Fruit fly (Drosophila melanogaster) whole organism, prepupa: ENCODE measurements around the gene Syx1A.

ENCODE experiments used
- Blimp-1 ChIP-seq: fragments of 200-800 bp; sonication (Bioruptor generic); optimal IDR thresholded peaks from 3 replicates; lab custom pipeline; 2017; ENCODE audit warnings: missing biosample characterization, missing genetic modification characterization, mild to moderate bottlenecking, moderate library complexity, missing genetic modification reagents
- CG10631 ChIP-seq: fragments of 200-800 bp; sonication (Bioruptor generic); optimal IDR thresholded peaks from 2 replicates; lab custom pipeline; 2016; ENCODE audit warnings: missing biosample characterization, missing genetic modification characterization
- CG10669 ChIP-seq: fragments of 200-800 bp; sonication (Bioruptor generic); optimal IDR thresholded peaks from 3 replicates; lab custom pipeline; 2018; ENCODE audit warnings: missing biosample characterization, mild to moderate bottlenecking, missing genetic modification characterization, moderate library complexity
- CG11294 ChIP-seq: fragments of 200-800 bp; sonication (Bioruptor generic); IDR thresholded peaks from 2 replicates; pipeline ENCODE4 v1.3.6; 2022; ENCODE audit warnings: missing biosample characterization, missing genetic modification characterization
- CG11762 ChIP-seq: fragments of 200-800 bp; sonication (Bioruptor generic); optimal IDR thresholded peaks from 3 replicates; lab custom pipeline; 2016; ENCODE audit warnings: missing biosample characterization, missing genetic modification characterization; ENCODE audit not compliant: insufficient read depth
- CG11902 ChIP-seq: fragments of 200-800 bp; sonication (Bioruptor generic); optimal IDR thresholded peaks from 3 replicates; lab custom pipeline; 2016; ENCODE audit warnings: missing biosample characterization, missing genetic modification characterization
- CG15336 ChIP-seq: fragments of 200-800 bp; sonication (Bioruptor generic); IDR thresholded peaks from 2 replicates; pipeline ENCODE4 v1.3.6; 2022; ENCODE audit warnings: missing biosample characterization, missing genetic modification characterization
- CG1621 ChIP-seq: fragments of 200-800 bp; sonication (Bioruptor generic); optimal IDR thresholded peaks from 3 replicates; lab custom pipeline; 2018; ENCODE audit warnings: missing biosample characterization, mild to moderate bottlenecking, missing genetic modification characterization
- CG16779 ChIP-seq: fragments of 200-800 bp; sonication (Bioruptor generic); optimal IDR thresholded peaks from 3 replicates; lab custom pipeline; 2017; ENCODE audit warnings: missing biosample characterization, mild to moderate bottlenecking, missing genetic modification characterization
- CG3032 ChIP-seq: fragments of 200-800 bp; optimal IDR thresholded peaks from 2 replicates; lab custom pipeline; 2019; ENCODE audit warnings: missing biosample characterization, mild to moderate bottlenecking, missing genetic modification characterization, moderate library complexity
- CG31627 ChIP-seq: fragments of 200-800 bp; sonication (Bioruptor generic); optimal IDR thresholded peaks from 3 replicates; lab custom pipeline; 2016; ENCODE audit warnings: missing biosample characterization, missing genetic modification characterization
- CG32006 ChIP-seq: fragments of 200-800 bp; sonication (Bioruptor generic); optimal IDR thresholded peaks from 3 replicates; lab custom pipeline; 2017; ENCODE audit warnings: missing biosample characterization, mild to moderate bottlenecking, missing genetic modification characterization
- CG34406 ChIP-seq: fragments of 200-800 bp; sonication (Bioruptor generic); optimal IDR thresholded peaks from 3 replicates; lab custom pipeline; 2016; ENCODE audit warnings: missing biosample characterization, missing genetic modification characterization
- CG3919 ChIP-seq: fragments of 200-800 bp; sonication (Bioruptor generic); optimal IDR thresholded peaks from 3 replicates; lab custom pipeline; 2016; ENCODE audit warnings: missing biosample characterization, missing genetic modification characterization
- CG4318 ChIP-seq: fragments of 200-800 bp; sonication (Bioruptor generic); optimal IDR thresholded peaks from 3 replicates; lab custom pipeline; 2017; ENCODE audit warnings: missing biosample characterization, mild to moderate bottlenecking, missing genetic modification characterization
- CG6163 ChIP-seq: fragments of 200-800 bp; sonication (Bioruptor generic); IDR thresholded peaks from 3 replicates; pipeline ENCODE4 v1.3.6; 2022; ENCODE audit warnings: missing biosample characterization, missing genetic modification characterization
- CG6276 ChIP-seq: fragments of 200-800 bp; sonication (Bioruptor generic); optimal IDR thresholded peaks from 2 replicates; lab custom pipeline; 2017; ENCODE audit warnings: missing biosample characterization, mild to moderate bottlenecking, missing genetic modification characterization
- CG6854 ChIP-seq: fragments of 200-800 bp; sonication (Bioruptor generic); optimal IDR thresholded peaks from 2 replicates; lab custom pipeline; 2017; ENCODE audit warnings: missing biosample characterization, mild to moderate bottlenecking, missing genetic modification characterization
- CG8119 ChIP-seq: fragments of 200-800 bp; sonication (Bioruptor generic); IDR thresholded peaks from 3 replicates; pipeline ENCODE4 v1.3.6; 2022; ENCODE audit warnings: missing biosample characterization, missing genetic modification characterization
- CG8319 ChIP-seq: fragments of 200-800 bp; sonication (Bioruptor generic); optimal IDR thresholded peaks from 3 replicates; lab custom pipeline; 2016; ENCODE audit warnings: missing biosample characterization, missing genetic modification characterization
- CG8632 ChIP-seq: fragments of 200-800 bp; sonication (Bioruptor generic); optimal IDR thresholded peaks from 3 replicates; lab custom pipeline; 2016; ENCODE audit warnings: missing biosample characterization, missing genetic modification characterization
- CG9139 ChIP-seq: fragments of 200-800 bp; sonication (Bioruptor generic); optimal IDR thresholded peaks from 3 replicates; lab custom pipeline; 2017; ENCODE audit warnings: missing biosample characterization, mild to moderate bottlenecking, missing genetic modification characterization
- Eip75B ChIP-seq: fragments of 200-800 bp; sonication (Bioruptor generic); optimal IDR thresholded peaks from 3 replicates; lab custom pipeline; 2016; ENCODE audit warnings: missing biosample characterization, missing genetic modification characterization
- Eip78C ChIP-seq: fragments of 200-800 bp; sonication (Bioruptor generic); peaks from one replicate; lab custom pipeline; 2016; ENCODE audit warnings: missing biosample characterization, missing genetic modification characterization
- Eip93F ChIP-seq: fragments of 200-800 bp; sonication (Bioruptor generic); optimal IDR thresholded peaks from 2 replicates; lab custom pipeline; 2016; ENCODE audit warnings: missing biosample characterization, mild to moderate bottlenecking, missing genetic modification characterization
- Ets96B ChIP-seq: fragments of 200-800 bp; optimal IDR thresholded peaks from 2 replicates; lab custom pipeline; 2019; ENCODE audit warnings: missing biosample characterization, mild to moderate bottlenecking, missing genetic modification characterization, moderate library complexity
- Hr38 ChIP-seq: sonication (Bioruptor generic); optimal IDR thresholded peaks from 2 replicates; lab custom pipeline; 2016; ENCODE audit warnings: missing biosample characterization, missing genetic modification characterization
- Hr39 ChIP-seq: fragments of 200-800 bp; sonication (Bioruptor generic); optimal IDR thresholded peaks from 2 replicates; lab custom pipeline; 2016; ENCODE audit warnings: missing biosample characterization, missing genetic modification characterization
- Lpt ChIP-seq: fragments of 200-800 bp; sonication (Bioruptor generic); optimal IDR thresholded peaks from 3 replicates; lab custom pipeline; 2016; ENCODE audit warnings: missing biosample characterization, missing genetic modification characterization
- Met ChIP-seq: fragments of 200-800 bp; sonication (Bioruptor generic); optimal IDR thresholded peaks from 3 replicates; lab custom pipeline; 2016; ENCODE audit warnings: missing biosample characterization, missing genetic modification characterization
- OdsH ChIP-seq: fragments of 200-800 bp; sonication (Bioruptor generic); optimal IDR thresholded peaks from 3 replicates; lab custom pipeline; 2016; ENCODE audit warnings: missing biosample characterization, missing genetic modification characterization
- Smox ChIP-seq: fragments of 200-800 bp; sonication (Bioruptor generic); optimal IDR thresholded peaks from 3 replicates; lab custom pipeline; 2016; ENCODE audit warnings: missing biosample characterization, missing genetic modification characterization
- Sox102F ChIP-seq: fragments of 200-800 bp; sonication (Bioruptor generic); optimal IDR thresholded peaks from 2 replicates; lab custom pipeline; 2016; ENCODE audit warnings: missing biosample characterization, mild to moderate bottlenecking, missing genetic modification characterization
- Sox14 ChIP-seq: fragments of 200-800 bp; sonication (Bioruptor generic); optimal IDR thresholded peaks from 3 replicates; lab custom pipeline; 2016; ENCODE audit warnings: missing biosample characterization, missing genetic modification characterization
- Sox15 ChIP-seq: fragments of 200-800 bp; sonication (Bioruptor generic); optimal IDR thresholded peaks from 3 replicates; lab custom pipeline; 2016; ENCODE audit warnings: missing biosample characterization, missing genetic modification characterization
- achi ChIP-seq: fragments of 200-800 bp; sonication (Bioruptor generic); optimal IDR thresholded peaks from 3 replicates; lab custom pipeline; 2016; ENCODE audit warnings: missing biosample characterization, missing genetic modification characterization
- acj6 ChIP-seq: fragments of 200-800 bp; sonication (Bioruptor generic); optimal IDR thresholded peaks from 3 replicates; lab custom pipeline; 2016; ENCODE audit warnings: missing biosample characterization, missing genetic modification characterization
- dac ChIP-seq: fragments of 200-800 bp; sonication (Bioruptor generic); optimal IDR thresholded peaks from 2 replicates; lab custom pipeline; 2017; ENCODE audit warnings: missing biosample characterization, mild to moderate bottlenecking, missing genetic modification characterization
- dsx ChIP-seq: fragments of 200-800 bp; optimal IDR thresholded peaks from 3 replicates; lab custom pipeline; 2019; ENCODE audit warnings: missing biosample characterization, mild to moderate bottlenecking, missing genetic modification characterization, moderate library complexity; ENCODE audit not compliant: poor library complexity, severe bottlenecking
- eg ChIP-seq: fragments of 200-800 bp; sonication (Bioruptor generic); IDR thresholded peaks from 3 replicates; pipeline ENCODE4 v1.3.6; 2022; ENCODE audit warnings: missing biosample characterization, missing genetic modification characterization
- esn ChIP-seq: fragments of 200-800 bp; sonication (Bioruptor generic); optimal IDR thresholded peaks from 2 replicates; lab custom pipeline; 2016; ENCODE audit warnings: missing biosample characterization, mild to moderate bottlenecking, missing genetic modification characterization, moderate library complexity
- fd59A ChIP-seq: fragments of 200-800 bp; sonication (Bioruptor generic); optimal IDR thresholded peaks from 2 replicates; lab custom pipeline; 2017; ENCODE audit warnings: missing biosample characterization, mild to moderate bottlenecking, missing genetic modification characterization, missing genetic modification reagents
- fd85E ChIP-seq: fragments of 200-800 bp; sonication (Bioruptor generic); optimal IDR thresholded peaks from 3 replicates; lab custom pipeline; 2016; ENCODE audit warnings: missing biosample characterization, missing genetic modification characterization
- fkh ChIP-seq: fragments of 200-800 bp; sonication (Bioruptor generic); optimal IDR thresholded peaks from 3 replicates; lab custom pipeline; 2017; ENCODE audit warnings: missing biosample characterization, mild to moderate bottlenecking, missing genetic modification characterization, moderate library complexity
- net ChIP-seq: fragments of 200-800 bp; sonication (Bioruptor generic); optimal IDR thresholded peaks from 3 replicates; lab custom pipeline; 2016; ENCODE audit warnings: missing biosample characterization, missing genetic modification characterization
- pdm3 ChIP-seq: fragments of 200-800 bp; sonication (Bioruptor generic); optimal IDR thresholded peaks from 3 replicates; lab custom pipeline; 2016; ENCODE audit warnings: missing biosample characterization, missing genetic modification characterization
- salr ChIP-seq, 2 experiments: fragments of 200-800 bp; sonication (Bioruptor generic); optimal IDR thresholded peaks; 3 replicates each; lab custom pipeline; 2016 to 2018; ENCODE audit warnings: missing biosample characterization in 2 of 2, missing genetic modification characterization in 2 of 2, mild to moderate bottlenecking in 1 of 2
- spab ChIP-seq: fragments of 200-800 bp; sonication (Bioruptor generic); optimal IDR thresholded peaks from 2 replicates; lab custom pipeline; 2017; ENCODE audit warnings: missing biosample characterization, mild to moderate bottlenecking, missing genetic modification characterization, missing genetic modification reagents
- svp ChIP-seq: fragments of 200-800 bp; sonication (Bioruptor generic); peaks from one replicate; lab custom pipeline; 2016; ENCODE audit warnings: missing biosample characterization, missing genetic modification characterization
- topi ChIP-seq: fragments of 200-800 bp; sonication (Bioruptor generic); optimal IDR thresholded peaks from 3 replicates; lab custom pipeline; 2016; ENCODE audit warnings: missing biosample characterization, missing genetic modification characterization
- vri ChIP-seq: fragments of 200-800 bp; sonication (Bioruptor generic); optimal IDR thresholded peaks from 3 replicates; lab custom pipeline; 2016; ENCODE audit warnings: missing biosample characterization, mild to moderate bottlenecking, missing genetic modification characterization

Syx1A gene

DNA sequence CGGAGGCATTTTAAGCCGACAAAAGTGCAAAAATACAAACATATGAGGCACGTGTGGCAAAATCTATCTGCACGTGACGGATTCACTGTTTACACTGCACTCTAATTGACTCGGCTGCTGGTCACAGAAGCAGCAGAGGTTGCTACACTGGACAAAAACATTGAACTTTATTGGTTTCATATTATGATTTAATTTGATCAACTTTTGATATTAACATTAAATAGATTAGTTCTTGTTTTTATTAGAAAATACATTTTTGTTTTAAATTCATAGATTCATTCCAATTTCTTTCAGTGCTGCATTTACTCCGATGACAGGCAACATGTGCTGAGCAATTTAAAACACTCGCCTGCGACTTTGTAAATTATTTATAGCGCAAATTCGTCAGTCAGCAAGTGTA lies 26.5 kb downstream of the Syx1A start (continued):
- TF ChIP-seq dac (GFP tag; lab: Kevin White, UChicago) (no peak), CG10669 (GFP tag; lab: Kevin White, UChicago) (no peak), Sox102F (GFP tag; lab: Kevin White, UChicago) (no peak)

DNA sequence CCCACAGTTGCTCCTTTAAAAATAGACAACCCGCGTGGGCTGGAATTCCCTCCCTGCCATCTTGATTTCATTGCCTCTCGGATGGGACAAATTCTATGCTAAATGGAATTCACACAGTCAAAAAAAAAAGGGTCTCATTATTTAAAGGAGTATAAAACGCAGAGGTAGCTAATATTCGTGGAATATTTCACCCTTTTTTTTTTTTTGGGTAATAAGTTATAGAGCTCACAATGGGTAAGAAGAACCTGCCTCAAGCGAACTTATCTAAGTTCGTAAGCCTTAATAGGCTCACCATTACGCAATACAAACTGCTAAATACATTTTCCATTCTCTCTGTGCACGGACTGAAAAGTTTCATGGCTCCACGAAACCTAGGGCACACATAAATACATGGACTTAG lies 31.9 kb downstream of the Syx1A start:
- no peak for TF ChIP-seq CG32006 (GFP tag; lab: Kevin White, UChicago)
- no peak for TF ChIP-seq Eip93F (GFP tag; lab: Kevin White, UChicago)
- TF ChIP-seq CG4318 (GFP tag; lab: Kevin White, UChicago): no peak
- TF ChIP-seq CG8319 (GFP tag; lab: Kevin White, UChicago): no peak
- TF ChIP-seq fd59A (GFP tag; lab: Kevin White, UChicago): no peak
- TF ChIP-seq Ets96B (tag; lab: Kevin White, UChicago): peak; percentile 6
- TF ChIP-seq net (GFP tag; lab: Kevin White, UChicago): no peak
- no peak for TF ChIP-seq Blimp-1 (GFP tag; lab: Kevin White, UChicago)
- TF ChIP-seq Lpt (GFP tag; lab: Kevin White, UChicago): no peak
- TF ChIP-seq Eip75B (GFP tag; lab: Kevin White, UChicago): peak; percentile 12
- no peak for TF ChIP-seq svp (GFP tag; lab: Kevin White, UChicago)
- no peak for TF ChIP-seq fd85E (GFP tag; lab: Kevin White, UChicago)
- peak; percentile 55 for TF ChIP-seq Eip78C (GFP tag; lab: Kevin White, UChicago)
- TF ChIP-seq CG6854 (GFP tag; lab: Kevin White, UChicago): no peak
- no peak for TF ChIP-seq dsx
- TF ChIP-seq CG11294 (GFP tag; lab: Robert Waterston, UW): no peak
- TF ChIP-seq CG15336 (GFP tag; lab: Robert Waterston, UW): no peak
- peak; percentile 16 for TF ChIP-seq spab (GFP tag; lab: Kevin White, UChicago)
- TF ChIP-seq CG11762 (GFP tag; lab: Kevin White, UChicago): no peak
- no peak for TF ChIP-seq CG3919 (GFP tag; lab: Kevin White, UChicago)
- no peak for TF ChIP-seq topi
- TF ChIP-seq CG10631 (GFP tag; lab: Kevin White, UChicago): peak; percentile 37
- no peak for TF ChIP-seq Hr39
- no peak for TF ChIP-seq vri
- no peak for TF ChIP-seq CG34406 (GFP tag; lab: Kevin White, UChicago)
- no peak for TF ChIP-seq CG16779 (tag; lab: Kevin White, UChicago)
- TF ChIP-seq CG6163: no peak
- peak in 1 of 2 experiments; percentile 10 for TF ChIP-seq salr (GFP tag; optimal IDR thresholded peaks at IDR 0.05; lab: Kevin White, UChicago)
- no peak for TF ChIP-seq Sox102F (GFP tag; lab: Kevin White, UChicago)
- TF ChIP-seq CG3032 (tag; lab: Kevin White, UChicago): no peak
- no peak for TF ChIP-seq CG31627 (GFP tag; lab: Kevin White, UChicago)
- no peak for TF ChIP-seq CG11902 (GFP tag; lab: Kevin White, UChicago)
- TF ChIP-seq CG1621: no peak
- no peak for TF ChIP-seq fkh (GFP tag; lab: Kevin White, UChicago)
- no peak for TF ChIP-seq esn
- TF ChIP-seq CG6276 (GFP tag; lab: Kevin White, UChicago): no peak
- TF ChIP-seq CG9139 (GFP tag; lab: Kevin White, UChicago): no peak
- TF ChIP-seq eg (GFP tag; lab: Robert Waterston, UW): no peak
- TF ChIP-seq achi (GFP tag; lab: Kevin White, UChicago): no peak
- peak; percentile 6 for TF ChIP-seq pdm3
- TF ChIP-seq CG8119: 0 out of 3 replicates have a peak, but pooled peaks have one; percentile 32
- no peak for TF ChIP-seq Met (GFP tag; lab: Kevin White, UChicago)
- TF ChIP-seq OdsH (GFP tag; lab: Kevin White, UChicago): peak; percentile 14
- TF ChIP-seq Sox14: no peak
- no peak for TF ChIP-seq acj6 (GFP tag; lab: Kevin White, UChicago)
- TF ChIP-seq Hr38: no peak
- no peak for TF ChIP-seq CG8632
- no peak for TF ChIP-seq Sox15
- TF ChIP-seq Smox: no peak
